Worm (Caenorhabditis elegans) whole organism, late embryonic: ENCODE results near the gene T05A8.2.

Experiments used
- ama-1 ChIP-seq: fragments of 150-350 bp; optimal IDR thresholded peaks from 2 replicates; lab custom pipeline; 2014
- ceh-14 ChIP-seq: sonication (generic microtip); optimal IDR thresholded peaks from 2 replicates; lab custom pipeline; 2016; ENCODE audit warnings: missing genotype, missing genetic modification characterization, missing compliant biosample characterization
- dmd-4 ChIP-seq: sonication (generic microtip); optimal IDR thresholded peaks from 2 replicates; lab custom pipeline; 2016; ENCODE audit warnings: borderline replicate concordance, missing genetic modification characterization, missing compliant biosample characterization
- gmeb-2 ChIP-seq: sonication (generic microtip); optimal IDR thresholded peaks from 2 replicates; lab custom pipeline; 2016; ENCODE audit warnings: missing genetic modification characterization, inconsistent platforms, missing compliant biosample characterization
- madf-2 ChIP-seq: sonication (generic microtip); optimal IDR thresholded peaks from 2 replicates; lab custom pipeline; 2017; ENCODE audit warnings: missing genetic modification characterization, missing compliant biosample characterization
- tbx-2 ChIP-seq: sonication (generic microtip); optimal IDR thresholded peaks from 2 replicates; lab custom pipeline; 2016; ENCODE audit warnings: missing genetic modification characterization, missing compliant biosample characterization

- TF ChIP-seq tbx-2 (no peak), ama-1 (lab: Kevin White, UChicago) (no peak), madf-2 (tag; lab: Kevin White, UChicago) (no peak), ceh-14 (tag; lab: Kevin White, UChicago) (no peak), dmd-4 (tag; lab: Kevin White, UChicago) (no peak), gmeb-2 (no peak)
These were observed 30.6 kb upstream of the T05A8.2 start for ce11 chrII:2741405-2741804.
